Worm (Caenorhabditis elegans) whole organism, L1 larva: ENCODE results near the gene srbc-57.

Source experiments
- ceh-63 ChIP-seq: fragments of 200-800 bp; sonication (Bioruptor generic); optimal IDR thresholded peaks from 2 replicates; lab custom pipeline; 2018; ENCODE audit warnings: mild to moderate bottlenecking, missing genetic modification characterization, missing compliant biosample characterization
- dpl-1 ChIP-seq, 3 experiments: fragments of 150-350 bp in 2 of 3; sonication (generic microtip) in 1 of 3; optimal IDR thresholded peaks; 2 replicates each; lab custom pipeline; 2014 to 2017; ENCODE audit warnings: missing biosample characterization in 3 of 3, missing genetic modification characterization in 3 of 3, missing genetic modification reagents in 3 of 3
- tlp-1 ChIP-seq: fragments of 150-350 bp; optimal IDR thresholded peaks from 2 replicates; lab custom pipeline; 2014; ENCODE audit warnings: missing biosample characterization, missing genetic modification characterization

DNA sequence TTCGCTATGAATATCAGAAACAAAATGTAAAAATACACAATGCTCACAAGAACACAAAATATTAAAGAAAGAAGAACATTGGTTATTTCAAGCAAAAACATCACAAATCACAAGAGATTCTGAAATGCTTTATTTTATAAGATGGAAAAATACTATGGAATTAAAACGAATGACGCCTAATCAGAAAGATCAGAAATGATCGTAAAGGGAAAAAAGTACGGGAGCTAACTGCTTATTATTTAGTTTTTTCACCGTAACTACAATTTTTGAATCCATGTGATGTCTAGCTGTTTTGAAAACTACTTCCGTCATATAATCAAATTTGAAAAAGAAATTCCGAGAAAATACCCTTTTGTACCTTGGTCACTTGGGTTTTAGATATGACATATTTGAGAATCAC lies at the start of gene srbc-57:
- TF ChIP-seq dpl-1 (GFP tag; optimal IDR thresholded peaks at IDR 0.05; lab: Kevin White, UChicago), result no peak
- no peak for TF ChIP-seq ceh-63 (GFP tag; lab: Kevin White, UChicago)
- TF ChIP-seq tlp-1 (tag; lab: Kevin White, UChicago), result no peak
